Fruit fly (Drosophila melanogaster) whole organism, adult: ENCODE results near the gene NijC.
A peak's percentile ranks its signal among the peaks of the same experiment; 100 is the strongest.

Experiments
- CG11617 ChIP-seq: fragments of 200-800 bp; sonication (Bioruptor generic); optimal IDR thresholded peaks from 2 replicates; lab custom pipeline; 2017; ENCODE audit warnings: mild to moderate bottlenecking, missing biosample characterization, missing genetic modification reagents, missing genetic modification characterization
- CG12768 ChIP-seq: fragments of 200-800 bp; sonication (Bioruptor generic); optimal IDR thresholded peaks from 2 replicates; lab custom pipeline; 2017; ENCODE audit warnings: missing biosample characterization, missing genetic modification characterization, mild to moderate bottlenecking, moderate library complexity, missing genetic modification reagents
- CG14711 ChIP-seq: fragments of 200-800 bp; sonication (Bioruptor generic); optimal IDR thresholded peaks from 2 replicates; lab custom pipeline; 2018; ENCODE audit warnings: missing biosample characterization, mild to moderate bottlenecking, missing genetic modification characterization, moderate library complexity
- CG1620 ChIP-seq: fragments of 200-800 bp; sonication (Bioruptor generic); optimal IDR thresholded peaks from 2 replicates; lab custom pipeline; 2016; ENCODE audit warnings: missing biosample characterization, missing genetic modification characterization
- CG33017 ChIP-seq: fragments of 200-800 bp; sonication (Bioruptor generic); optimal IDR thresholded peaks from 2 replicates; lab custom pipeline; 2018; ENCODE audit warnings: missing biosample characterization, mild to moderate bottlenecking, missing genetic modification characterization, moderate library complexity
- CG5204 ChIP-seq: fragments of 200-800 bp; sonication (Bioruptor generic); optimal IDR thresholded peaks from 2 replicates; lab custom pipeline; 2016; ENCODE audit warnings: missing biosample characterization, missing genetic modification characterization
- CG7045 ChIP-seq: fragments of 200-800 bp; sonication (Bioruptor generic); optimal IDR thresholded peaks from 2 replicates; lab custom pipeline; 2017; ENCODE audit warnings: missing biosample characterization, mild to moderate bottlenecking, missing genetic modification characterization
- CG7101 ChIP-seq: fragments of 200-800 bp; sonication (Bioruptor generic); optimal IDR thresholded peaks from 2 replicates; lab custom pipeline; 2018; ENCODE audit warnings: missing biosample characterization, mild to moderate bottlenecking, missing genetic modification characterization, moderate library complexity
- Clk ChIP-seq: fragments of 200-800 bp; sonication (Bioruptor generic); optimal IDR thresholded peaks from 2 replicates; lab custom pipeline; 2017; ENCODE audit warnings: missing biosample characterization, missing genetic modification characterization
- Crg-1 ChIP-seq: fragments of 200-800 bp; sonication (Bioruptor generic); optimal IDR thresholded peaks from 2 replicates; lab custom pipeline; 2016; ENCODE audit warnings: missing biosample characterization, missing genetic modification characterization
- Hr96 ChIP-seq: fragments of 200-800 bp; sonication (Bioruptor generic); optimal IDR thresholded peaks from 2 replicates; lab custom pipeline; 2016; ENCODE audit warnings: missing biosample characterization, missing genetic modification characterization
- Mnt ChIP-seq: fragments of 200-800 bp; sonication (Bioruptor generic); optimal IDR thresholded peaks from 2 replicates; lab custom pipeline; 2016; ENCODE audit warnings: missing biosample characterization, mild to moderate bottlenecking, missing genetic modification characterization
- bab1 ChIP-seq: fragments of 200-800 bp; sonication (Bioruptor generic); optimal IDR thresholded peaks from 3 replicates; lab custom pipeline; 2019; ENCODE audit warnings: missing biosample characterization, mild to moderate bottlenecking, missing genetic modification characterization, moderate library complexity
- cic ChIP-seq: fragments of 200-800 bp; sonication (Bioruptor generic); optimal IDR thresholded peaks from 2 replicates; lab custom pipeline; 2017; ENCODE audit warnings: missing biosample characterization, mild to moderate bottlenecking, missing genetic modification characterization, moderate library complexity
- cnc ChIP-seq, 2 experiments: fragments of >200 bp; optimal IDR thresholded peaks; 2 replicates each; lab custom pipeline; 2017
- kay ChIP-seq: fragments of 200-800 bp; sonication (Bioruptor generic); peaks from one replicate; lab custom pipeline; 2016; ENCODE audit warnings: missing biosample characterization, missing genetic modification characterization, borderline replicate concordance
- ovo ChIP-seq: fragments of 200-800 bp; sonication (Bioruptor generic); optimal IDR thresholded peaks from 2 replicates; lab custom pipeline; 2016; ENCODE audit warnings: missing biosample characterization, missing genetic modification characterization
- pad ChIP-seq: fragments of 200-800 bp; sonication (Bioruptor generic); optimal IDR thresholded peaks from 3 replicates; lab custom pipeline; 2017; ENCODE audit warnings: missing biosample characterization, missing genetic modification characterization, mild to moderate bottlenecking, moderate library complexity, missing genetic modification reagents
- tj ChIP-seq: fragments of 200-800 bp; sonication (Bioruptor generic); optimal IDR thresholded peaks from 3 replicates; lab custom pipeline; 2017; ENCODE audit warnings: missing biosample characterization, mild to moderate bottlenecking, missing genetic modification characterization, moderate library complexity
- toe ChIP-seq: fragments of 200-800 bp; sonication (Bioruptor generic); optimal IDR thresholded peaks from 2 replicates; lab custom pipeline; 2016; ENCODE audit warnings: missing biosample characterization, missing genetic modification characterization

Gene NijC

dm6 chr3R:12652736-12653135 is 42.2 kb upstream of the NijC start:
- TF ChIP-seq CG5204 (GFP tag; lab: Kevin White, UChicago) (no peak), cic (no peak), Mnt (GFP tag; lab: Kevin White, UChicago) (no peak), ovo (GFP tag; lab: Kevin White, UChicago) (no peak), cnc (optimal IDR thresholded peaks at IDR 0.05; lab: Kevin White, UChicago) (no peak), Crg-1 (GFP tag; lab: Kevin White, UChicago) (no peak), toe (GFP tag; lab: Kevin White, UChicago) (no peak), pad (GFP tag; lab: Kevin White, UChicago) (no peak), CG7101 (tag; lab: Kevin White, UChicago) (no peak), kay (GFP tag; lab: Kevin White, UChicago) (no peak), CG14711 (no peak), CG12768 (GFP tag; lab: Kevin White, UChicago) (no peak), CG1620 (GFP tag; lab: Kevin White, UChicago) (no peak), Hr96 (no peak), CG11617 (GFP tag; lab: Kevin White, UChicago) (no peak), tj (GFP tag; lab: Kevin White, UChicago) (no peak), CG7045 (GFP tag; lab: Kevin White, UChicago) (no peak), CG33017 (tag; lab: Kevin White, UChicago) (no peak)

- TF ChIP-seq ovo (GFP tag; lab: Kevin White, UChicago): no peak
- no peak for TF ChIP-seq bab1 (GFP tag; lab: Kevin White, UChicago)
- TF ChIP-seq CG7101 (tag; lab: Kevin White, UChicago): peak; percentile 33
- TF ChIP-seq cnc (optimal IDR thresholded peaks at IDR 0.05; lab: Kevin White, UChicago): no peak
- peak; percentile 27 for TF ChIP-seq CG14711
- peak; percentile 66 for TF ChIP-seq Hr96
- peak; percentile 6 for TF ChIP-seq tj (GFP tag; lab: Kevin White, UChicago)
- TF ChIP-seq CG5204 (GFP tag; lab: Kevin White, UChicago): peak; percentile 55
- TF ChIP-seq CG33017 (tag; lab: Kevin White, UChicago): peak; percentile 47
- no peak for TF ChIP-seq cic
- TF ChIP-seq toe (GFP tag; lab: Kevin White, UChicago): peak; percentile 40
- no peak for TF ChIP-seq Mnt (GFP tag; lab: Kevin White, UChicago)
- TF ChIP-seq CG7045 (GFP tag; lab: Kevin White, UChicago): peak; percentile 41
- no peak for TF ChIP-seq Crg-1 (GFP tag; lab: Kevin White, UChicago)
- TF ChIP-seq pad (GFP tag; lab: Kevin White, UChicago): peak; percentile 30
- no peak for TF ChIP-seq kay (GFP tag; lab: Kevin White, UChicago)
- TF ChIP-seq CG12768 (GFP tag; lab: Kevin White, UChicago): peak; percentile 46
Observed at dm6 chr3R:12653511-12654252, 41.2 kb upstream of the NijC start.

- no peak for TF ChIP-seq cnc (optimal IDR thresholded peaks at IDR 0.05; lab: Kevin White, UChicago)
- no peak for TF ChIP-seq cic
- no peak for TF ChIP-seq Mnt (GFP tag; lab: Kevin White, UChicago)
- no peak for TF ChIP-seq CG14711
- TF ChIP-seq CG7101 (tag; lab: Kevin White, UChicago): no peak
- TF ChIP-seq CG11617 (GFP tag; lab: Kevin White, UChicago): no peak
- TF ChIP-seq CG33017 (tag; lab: Kevin White, UChicago): no peak
- TF ChIP-seq CG7045 (GFP tag; lab: Kevin White, UChicago): no peak
- no peak for TF ChIP-seq CG12768 (GFP tag; lab: Kevin White, UChicago)
- TF ChIP-seq kay (GFP tag; lab: Kevin White, UChicago): no peak
- TF ChIP-seq Clk (GFP tag; lab: Kevin White, UChicago): no peak
- TF ChIP-seq toe (GFP tag; lab: Kevin White, UChicago): no peak
- no peak for TF ChIP-seq CG1620 (GFP tag; lab: Kevin White, UChicago)
- TF ChIP-seq Hr96: no peak
- TF ChIP-seq CG5204 (GFP tag; lab: Kevin White, UChicago): no peak
- TF ChIP-seq Crg-1 (GFP tag; lab: Kevin White, UChicago): no peak
- no peak for TF ChIP-seq tj (GFP tag; lab: Kevin White, UChicago)
- TF ChIP-seq bab1 (GFP tag; lab: Kevin White, UChicago): no peak
- no peak for TF ChIP-seq ovo (GFP tag; lab: Kevin White, UChicago)
Observed at dm6 chr3R:12654253-12654623, 40.7 kb upstream of the NijC start, which contains the start of gene CG6225. Gene CG6225, plus strand, starts transcription at chr3R:12654577.

dm6 chr3R:12656946-12657566 is 37.9 kb upstream of the NijC start:
- TF ChIP-seq kay (GFP tag; lab: Kevin White, UChicago) (no peak), cic (no peak), CG14711 (no peak), pad (GFP tag; lab: Kevin White, UChicago) (no peak), CG12768 (GFP tag; lab: Kevin White, UChicago) (no peak), CG33017 (tag; lab: Kevin White, UChicago) (no peak), Crg-1 (GFP tag; lab: Kevin White, UChicago) (no peak), CG1620 (GFP tag; lab: Kevin White, UChicago) (no peak), bab1 (GFP tag; lab: Kevin White, UChicago) (no peak), tj (GFP tag; lab: Kevin White, UChicago) (no peak), CG7045 (GFP tag; lab: Kevin White, UChicago) (no peak), Hr96 (no peak), cnc (optimal IDR thresholded peaks at IDR 0.05; lab: Kevin White, UChicago) (no peak), Clk (GFP tag; lab: Kevin White, UChicago) (no peak), CG5204 (GFP tag; lab: Kevin White, UChicago) (no peak), Mnt (GFP tag; lab: Kevin White, UChicago) (no peak), CG11617 (GFP tag; lab: Kevin White, UChicago) (no peak), ovo (GFP tag; lab: Kevin White, UChicago) (no peak), CG7101 (tag; lab: Kevin White, UChicago) (no peak), toe (GFP tag; lab: Kevin White, UChicago) (no peak)
